Fruit fly (Drosophila melanogaster) whole organism, embryonic: ENCODE measurements around the gene par-6.

Experiments
- BtbVII ChIP-seq: fragments of 200-800 bp; sonication (Bioruptor generic); optimal IDR thresholded peaks from 3 replicates; lab custom pipeline; 2017; ENCODE audit warnings: missing biosample characterization, mild to moderate bottlenecking, missing genetic modification characterization
- CG13624 ChIP-seq: fragments of 200-800 bp; sonication (Bioruptor generic); optimal IDR thresholded peaks from 2 replicates; lab custom pipeline; 2016; ENCODE audit warnings: missing biosample characterization, missing genetic modification characterization
- CG18599 ChIP-seq: fragments of 200-800 bp; sonication (Bioruptor generic); optimal IDR thresholded peaks from 3 replicates; lab custom pipeline; 2017; ENCODE audit warnings: missing biosample characterization, missing genetic modification characterization, mild to moderate bottlenecking, moderate library complexity, missing genetic modification reagents
- CG32532 ChIP-seq: fragments of 200-800 bp; sonication (Bioruptor generic); IDR thresholded peaks from 2 replicates; pipeline ENCODE4 v1.3.6; 2022; ENCODE audit warnings: missing biosample characterization, missing genetic modification characterization
- CG33213 ChIP-seq: fragments of 200-800 bp; sonication (Bioruptor generic); optimal IDR thresholded peaks from 3 replicates; lab custom pipeline; 2016; ENCODE audit warnings: missing biosample characterization, missing genetic modification characterization
- Dll ChIP-seq: fragments of 200-800 bp; sonication (Bioruptor generic); IDR thresholded peaks from 4 replicates; pipeline ENCODE4 v1.3.6; 2022; ENCODE audit warnings: missing biosample characterization, missing genetic modification characterization; ENCODE audit not compliant: partially characterized antibody
- E2f1 ChIP-seq: fragments of 200-800 bp; sonication (Bioruptor generic); IDR thresholded peaks from 2 replicates; pipeline ENCODE4 v1.3.6; 2022; ENCODE audit warnings: missing biosample characterization, missing genetic modification characterization
- h ChIP-seq: fragments of >200 bp; optimal IDR thresholded peaks from 2 replicates; lab custom pipeline; 2017

DNA sequence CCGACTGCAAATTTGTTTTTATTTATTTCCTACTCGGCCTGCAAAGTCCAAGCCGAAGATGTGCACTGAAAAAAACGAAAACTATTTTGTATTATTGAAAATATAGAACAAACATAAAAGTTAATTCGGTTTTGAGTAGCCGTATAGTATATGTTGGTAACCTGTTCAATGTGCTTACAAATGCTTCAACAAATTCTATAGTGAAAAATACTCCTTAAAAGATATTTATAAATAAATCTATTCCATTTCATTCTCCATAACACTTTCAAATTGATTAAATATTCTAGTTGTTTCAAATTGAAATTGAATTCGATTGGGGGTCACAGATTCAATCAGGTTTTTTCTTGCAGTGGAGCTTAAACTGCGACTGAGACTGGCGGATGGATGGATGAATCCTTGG, 52.0 kb downstream of the par-6 start:
- TF ChIP-seq CG32532 (GFP tag; lab: Robert Waterston, UW), result no peak
- no peak for TF ChIP-seq CG13624 (GFP tag; lab: Kevin White, UChicago)
- TF ChIP-seq CG33213 (GFP tag; lab: Kevin White, UChicago), result no peak
- no peak for TF ChIP-seq h (lab: Kevin White, UChicago)
- no peak for TF ChIP-seq E2f1 (GFP tag; lab: Robert Waterston, UW)
- TF ChIP-seq Dll (GFP tag; lab: Robert Waterston, UW), result no peak
- no peak for TF ChIP-seq BtbVII
- no peak for TF ChIP-seq CG18599
